Worm (Caenorhabditis elegans) whole organism, L4 larva: ENCODE data around the gene gst-11.

Source experiments
- Y105C5A.15 ChIP-seq: fragments of 200-800 bp; sonication (Bioruptor generic); IDR thresholded peaks from 2 replicates; pipeline ENCODE4 v1.3.6; 2022; ENCODE audit warnings: missing genetic modification characterization, missing compliant biosample characterization
- Y48G9A.11 ChIP-seq: fragments of 200-800 bp; sonication (Bioruptor generic); IDR thresholded peaks from 2 replicates; pipeline ENCODE4 v1.3.6; 2022; ENCODE audit warnings: missing genetic modification reagents, missing genetic modification characterization, missing compliant biosample characterization
- jun-1 ChIP-seq: fragments of 150-350 bp; optimal IDR thresholded peaks from 2 replicates; lab custom pipeline; 2014; ENCODE audit warnings: missing biosample characterization, missing genetic modification reagents, missing genetic modification characterization
- mes-2 ChIP-seq: sonication (generic microtip); optimal IDR thresholded peaks from 2 replicates; lab custom pipeline; 2016; ENCODE audit warnings: missing genotype, mild to moderate bottlenecking, missing genetic modification characterization, missing compliant biosample characterization; ENCODE audit not compliant: poor library complexity, severe bottlenecking
- nhr-102 ChIP-seq: sonication (generic microtip); optimal IDR thresholded peaks from 2 replicates; lab custom pipeline; 2016; ENCODE audit warnings: mild to moderate bottlenecking, missing genetic modification characterization, moderate library complexity, missing compliant biosample characterization
- nhr-11 ChIP-seq: fragments of 150-350 bp; optimal IDR thresholded peaks from 2 replicates; lab custom pipeline; 2014; ENCODE audit warnings: missing biosample characterization, missing genetic modification characterization
- nhr-25 ChIP-seq: sonication (generic microtip); optimal IDR thresholded peaks from 2 replicates; lab custom pipeline; 2017; ENCODE audit warnings: missing genetic modification characterization, mild to moderate bottlenecking, missing compliant biosample characterization, antibody characterized with exemption, moderate library complexity, borderline replicate concordance; ENCODE audit not compliant: insufficient read depth
- pha-4 ChIP-seq, 2 experiments: fragments of 150-350 bp in 1 of 2; fragments of 200-800 bp in 1 of 2; sonication (Bioruptor generic) in 1 of 2; IDR thresholded peaks in 1 of 2; optimal IDR thresholded peaks in 1 of 2; 2 replicates each; pipeline versions ENCODE4 v1.3.6 to Lab custom; 2014 to 2022; ENCODE audit warnings: missing genetic modification characterization in 2 of 2, missing genetic modification reagents in 2 of 2, missing biosample characterization in 1 of 2, missing compliant biosample characterization in 1 of 2
- sdz-12 ChIP-seq: fragments of 200-800 bp; sonication (Bioruptor generic); optimal IDR thresholded peaks from 2 replicates; lab custom pipeline; 2018; ENCODE audit warnings: mild to moderate bottlenecking, missing genetic modification characterization, missing compliant biosample characterization
- unc-62 ChIP-seq, 3 experiments: fragments of 150-350 bp in 1 of 3; sonication (generic microtip); optimal IDR thresholded peaks in 2 of 3; peaks in 1 of 3; 1 replicate in 1 of 3; 2 replicates in 2 of 3; lab custom pipeline; 2014 to 2017; ENCODE audit warnings: missing biosample characterization in 3 of 3, missing genetic modification characterization in 3 of 3, missing genetic modification reagents in 3 of 3, missing genotype in 1 of 3

- no peak for TF ChIP-seq jun-1 (tag; lab: Kevin White, UChicago)
- TF ChIP-seq Y48G9A.11: no peak
- no peak for TF ChIP-seq Y105C5A.15 (GFP tag; lab: Robert Waterston, UW)
- TF ChIP-seq nhr-102 (tag; lab: Kevin White, UChicago): no peak
- TF ChIP-seq sdz-12 (GFP tag; lab: Kevin White, UChicago): no peak
- no peak for TF ChIP-seq nhr-25 (tag; lab: Kevin White, UChicago)
- TF ChIP-seq unc-62 (GFP tag; optimal IDR thresholded peaks at IDR 0.05 in 1 of 2; lab: Kevin White, UChicago): no peak
- no peak for TF ChIP-seq unc-62 (tag; optimal IDR thresholded peaks at IDR 0.05; lab: Kevin White, UChicago)
- TF ChIP-seq mes-2 (tag; lab: Kevin White, UChicago): no peak
- no peak for TF ChIP-seq pha-4 (GFP tag; IDR thresholded peaks at IDR 0.05; lab: Robert Waterston, UW)
- TF ChIP-seq pha-4 (tag; optimal IDR thresholded peaks at IDR 0.05; lab: Kevin White, UChicago): no peak
- no peak for TF ChIP-seq nhr-11 (tag; lab: Kevin White, UChicago)
Observed at ce11 chrX:3611042-3611623, 22.4 kb downstream of the gst-11 start, which contains the start of gene C18B2.5.
